Worm (Caenorhabditis elegans) whole organism, L2 larva: ENCODE measurements around the gene rabx-5.

Experiments used
- ceh-16 ChIP-seq: fragments of 150-350 bp; optimal IDR thresholded peaks from 2 replicates; lab custom pipeline; 2014; ENCODE audit warnings: missing biosample characterization, missing genetic modification characterization
- crh-2 ChIP-seq: sonication (generic microtip); optimal IDR thresholded peaks from 2 replicates; lab custom pipeline; 2017; ENCODE audit warnings: missing biosample characterization, missing genetic modification characterization
- dmd-4 ChIP-seq: sonication (generic microtip); optimal IDR thresholded peaks from 2 replicates; lab custom pipeline; 2017; ENCODE audit warnings: missing biosample characterization, missing genetic modification characterization
- elt-3 ChIP-seq: sonication (generic microtip); optimal IDR thresholded peaks from 2 replicates; lab custom pipeline; 2017; ENCODE audit warnings: missing biosample characterization, missing genetic modification characterization
- lsy-2 ChIP-seq, 2 experiments: fragments of 150-350 bp in 1 of 2; sonication (generic microtip) in 1 of 2; optimal IDR thresholded peaks; 2 replicates each; lab custom pipeline; 2014 to 2017; ENCODE audit warnings: missing biosample characterization in 2 of 2, missing genetic modification characterization in 2 of 2
- nhr-11 ChIP-seq: fragments of 150-350 bp; optimal IDR thresholded peaks from 2 replicates; lab custom pipeline; 2014; ENCODE audit warnings: missing biosample characterization, missing genetic modification characterization
- nhr-23 ChIP-seq: fragments of 150-350 bp; optimal IDR thresholded peaks from 2 replicates; lab custom pipeline; 2014; ENCODE audit warnings: missing biosample characterization, missing genetic modification reagents, missing genetic modification characterization
- nhr-237 ChIP-seq: fragments of 150-350 bp; optimal IDR thresholded peaks from 2 replicates; lab custom pipeline; 2014; ENCODE audit warnings: missing biosample characterization, missing genetic modification characterization
- sma-3 ChIP-seq: sonication (generic microtip); optimal IDR thresholded peaks from 2 replicates; lab custom pipeline; 2016; ENCODE audit warnings: missing genetic modification reagents, missing genetic modification characterization, missing compliant biosample characterization
- snpc-4 ChIP-seq: fragments of 150-350 bp; optimal IDR thresholded peaks from 2 replicates; lab custom pipeline; 2014; ENCODE audit warnings: missing biosample characterization, missing genetic modification characterization
- unc-55 ChIP-seq: fragments of 150-350 bp; sonication (generic microtip); optimal IDR thresholded peaks from 3 replicates; lab custom pipeline; 2014; ENCODE audit warnings: missing biosample characterization, missing genetic modification reagents, missing genetic modification characterization
- ztf-11 ChIP-seq: sonication (generic microtip); optimal IDR thresholded peaks from 2 replicates; lab custom pipeline; 2017; ENCODE audit warnings: missing biosample characterization, missing genetic modification characterization
- ztf-4 ChIP-seq: fragments of 150-350 bp; optimal IDR thresholded peaks from 2 replicates; lab custom pipeline; 2014; ENCODE audit warnings: missing biosample characterization, missing genetic modification characterization

DNA sequence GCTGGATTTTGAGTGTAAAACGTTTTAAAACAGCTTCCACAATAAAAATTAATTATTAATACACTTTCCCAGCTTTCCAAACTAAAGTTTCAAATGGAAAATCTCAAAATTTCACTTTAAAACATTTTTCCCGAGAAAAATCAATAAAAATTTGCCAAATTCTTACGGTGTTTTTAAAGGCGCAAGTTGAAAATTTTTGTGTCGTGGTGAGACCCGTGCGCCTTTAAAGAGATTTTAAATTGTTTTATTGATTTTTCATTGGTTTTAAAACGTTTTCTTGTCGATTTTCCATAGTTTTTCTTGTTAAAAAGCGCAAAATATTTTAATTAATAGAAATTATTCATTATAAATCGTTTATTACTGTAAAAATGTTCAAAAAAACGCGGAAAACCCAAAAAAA, 43.2 kb upstream of the rabx-5 start, which contains the start of gene Y45F3A.1:
- TF ChIP-seq snpc-4: no peak
- TF ChIP-seq ztf-11 (tag; lab: Kevin White, UChicago): no peak
- no peak for TF ChIP-seq elt-3 (tag; lab: Kevin White, UChicago)
- no peak for TF ChIP-seq ceh-16 (tag; lab: Kevin White, UChicago)
- TF ChIP-seq lsy-2 (tag; optimal IDR thresholded peaks at IDR 0.05; lab: Kevin White, UChicago): no peak
- no peak for TF ChIP-seq sma-3 (GFP tag; lab: Kevin White, UChicago)
- no peak for TF ChIP-seq nhr-237
- no peak for TF ChIP-seq nhr-23
- no peak for TF ChIP-seq crh-2 (tag; lab: Kevin White, UChicago)
- TF ChIP-seq ztf-4 (tag; lab: Kevin White, UChicago): no peak
- TF ChIP-seq dmd-4 (tag; lab: Kevin White, UChicago): no peak
- no peak for TF ChIP-seq unc-55
- TF ChIP-seq nhr-11 (tag; lab: Kevin White, UChicago): no peak
